Fruit fly (Drosophila melanogaster) whole organism, prepupa: ENCODE measurements around the gene frc.
A peak's percentile ranks its signal among the peaks of the same experiment; 100 is the strongest.

Experiments
- CG10631 ChIP-seq: fragments of 200-800 bp; sonication (Bioruptor generic); optimal IDR thresholded peaks from 2 replicates; lab custom pipeline; 2016; ENCODE audit warnings: missing biosample characterization, missing genetic modification characterization
- CG15336 ChIP-seq: fragments of 200-800 bp; sonication (Bioruptor generic); IDR thresholded peaks from 2 replicates; pipeline ENCODE4 v1.3.6; 2022; ENCODE audit warnings: missing biosample characterization, missing genetic modification characterization
- CG3032 ChIP-seq: fragments of 200-800 bp; optimal IDR thresholded peaks from 2 replicates; lab custom pipeline; 2019; ENCODE audit warnings: missing biosample characterization, mild to moderate bottlenecking, missing genetic modification characterization, moderate library complexity
- CG6808 ChIP-seq: fragments of 200-800 bp; sonication (Bioruptor generic); optimal IDR thresholded peaks from 3 replicates; lab custom pipeline; 2017; ENCODE audit warnings: missing biosample characterization, missing genetic modification characterization, mild to moderate bottlenecking, moderate library complexity, missing genetic modification reagents
- CG7368 ChIP-seq: fragments of 200-800 bp; sonication (Bioruptor generic); optimal IDR thresholded peaks from 3 replicates; lab custom pipeline; 2016; ENCODE audit warnings: missing biosample characterization, missing genetic modification characterization
- CG8119 ChIP-seq: fragments of 200-800 bp; sonication (Bioruptor generic); IDR thresholded peaks from 3 replicates; pipeline ENCODE4 v1.3.6; 2022; ENCODE audit warnings: missing biosample characterization, missing genetic modification characterization
- CG8319 ChIP-seq: fragments of 200-800 bp; sonication (Bioruptor generic); optimal IDR thresholded peaks from 3 replicates; lab custom pipeline; 2016; ENCODE audit warnings: missing biosample characterization, missing genetic modification characterization
- CG8632 ChIP-seq: fragments of 200-800 bp; sonication (Bioruptor generic); optimal IDR thresholded peaks from 3 replicates; lab custom pipeline; 2016; ENCODE audit warnings: missing biosample characterization, missing genetic modification characterization
- Eip78C ChIP-seq: fragments of 200-800 bp; sonication (Bioruptor generic); peaks from one replicate; lab custom pipeline; 2016; ENCODE audit warnings: missing biosample characterization, missing genetic modification characterization
- Eip93F ChIP-seq: fragments of 200-800 bp; sonication (Bioruptor generic); optimal IDR thresholded peaks from 2 replicates; lab custom pipeline; 2016; ENCODE audit warnings: missing biosample characterization, mild to moderate bottlenecking, missing genetic modification characterization
- Ets96B ChIP-seq: fragments of 200-800 bp; optimal IDR thresholded peaks from 2 replicates; lab custom pipeline; 2019; ENCODE audit warnings: missing biosample characterization, mild to moderate bottlenecking, missing genetic modification characterization, moderate library complexity
- Gug ChIP-seq: fragments of 200-800 bp; sonication (Bioruptor generic); IDR thresholded peaks from 2 replicates; pipeline ENCODE4 v1.3.6; 2022; ENCODE audit warnings: missing biosample characterization, missing genetic modification characterization
- Hr39 ChIP-seq: fragments of 200-800 bp; sonication (Bioruptor generic); optimal IDR thresholded peaks from 2 replicates; lab custom pipeline; 2016; ENCODE audit warnings: missing biosample characterization, missing genetic modification characterization
- Hr4 ChIP-seq: fragments of 200-800 bp; sonication (Bioruptor generic); optimal IDR thresholded peaks from 3 replicates; lab custom pipeline; 2016; ENCODE audit warnings: missing biosample characterization, missing genetic modification characterization
- Lpt ChIP-seq: fragments of 200-800 bp; sonication (Bioruptor generic); optimal IDR thresholded peaks from 3 replicates; lab custom pipeline; 2016; ENCODE audit warnings: missing biosample characterization, missing genetic modification characterization
- Met ChIP-seq: fragments of 200-800 bp; sonication (Bioruptor generic); optimal IDR thresholded peaks from 3 replicates; lab custom pipeline; 2016; ENCODE audit warnings: missing biosample characterization, missing genetic modification characterization
- OdsH ChIP-seq: fragments of 200-800 bp; sonication (Bioruptor generic); optimal IDR thresholded peaks from 3 replicates; lab custom pipeline; 2016; ENCODE audit warnings: missing biosample characterization, missing genetic modification characterization
- Smox ChIP-seq: fragments of 200-800 bp; sonication (Bioruptor generic); optimal IDR thresholded peaks from 3 replicates; lab custom pipeline; 2016; ENCODE audit warnings: missing biosample characterization, missing genetic modification characterization
- Sox14 ChIP-seq: fragments of 200-800 bp; sonication (Bioruptor generic); optimal IDR thresholded peaks from 3 replicates; lab custom pipeline; 2016; ENCODE audit warnings: missing biosample characterization, missing genetic modification characterization
- acj6 ChIP-seq: fragments of 200-800 bp; sonication (Bioruptor generic); optimal IDR thresholded peaks from 3 replicates; lab custom pipeline; 2016; ENCODE audit warnings: missing biosample characterization, missing genetic modification characterization
- cyc ChIP-seq: fragments of 200-800 bp; sonication (Bioruptor generic); optimal IDR thresholded peaks from 3 replicates; lab custom pipeline; 2016; ENCODE audit warnings: missing biosample characterization, missing genetic modification characterization
- eg ChIP-seq: fragments of 200-800 bp; sonication (Bioruptor generic); IDR thresholded peaks from 3 replicates; pipeline ENCODE4 v1.3.6; 2022; ENCODE audit warnings: missing biosample characterization, missing genetic modification characterization
- esn ChIP-seq: fragments of 200-800 bp; sonication (Bioruptor generic); optimal IDR thresholded peaks from 2 replicates; lab custom pipeline; 2016; ENCODE audit warnings: missing biosample characterization, mild to moderate bottlenecking, missing genetic modification characterization, moderate library complexity
- fkh ChIP-seq: fragments of 200-800 bp; sonication (Bioruptor generic); optimal IDR thresholded peaks from 3 replicates; lab custom pipeline; 2017; ENCODE audit warnings: missing biosample characterization, mild to moderate bottlenecking, missing genetic modification characterization, moderate library complexity
- lz ChIP-seq: fragments of 200-800 bp; sonication (Bioruptor generic); optimal IDR thresholded peaks from 3 replicates; lab custom pipeline; 2016; ENCODE audit warnings: missing biosample characterization, missing genetic modification characterization
- net ChIP-seq: fragments of 200-800 bp; sonication (Bioruptor generic); optimal IDR thresholded peaks from 3 replicates; lab custom pipeline; 2016; ENCODE audit warnings: missing biosample characterization, missing genetic modification characterization
- svp ChIP-seq: fragments of 200-800 bp; sonication (Bioruptor generic); peaks from one replicate; lab custom pipeline; 2016; ENCODE audit warnings: missing biosample characterization, missing genetic modification characterization
- topi ChIP-seq: fragments of 200-800 bp; sonication (Bioruptor generic); optimal IDR thresholded peaks from 3 replicates; lab custom pipeline; 2016; ENCODE audit warnings: missing biosample characterization, missing genetic modification characterization
- vri ChIP-seq: fragments of 200-800 bp; sonication (Bioruptor generic); optimal IDR thresholded peaks from 3 replicates; lab custom pipeline; 2016; ENCODE audit warnings: missing biosample characterization, mild to moderate bottlenecking, missing genetic modification characterization

The frc gene

DNA sequence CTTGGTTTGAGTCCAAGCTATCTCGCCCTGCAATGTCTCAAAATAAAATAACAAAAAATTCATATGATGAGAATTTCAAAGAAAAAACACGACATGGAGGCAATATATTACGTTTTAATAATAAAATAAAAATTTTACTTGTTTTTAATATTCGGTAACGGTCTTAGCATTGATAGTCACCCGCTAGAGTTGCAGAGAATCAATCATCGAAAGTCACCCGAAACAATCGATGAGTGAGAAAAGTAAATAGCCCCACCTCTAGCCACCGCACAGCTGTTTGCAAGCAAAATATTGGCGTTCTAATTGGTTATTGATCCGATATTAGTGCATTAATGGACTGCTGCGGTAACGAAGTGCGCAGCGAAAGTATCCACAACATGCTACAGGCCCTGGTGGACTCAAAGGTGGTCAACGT is 43.0 kb upstream of the frc start, which contains the start of gene CG34250:
Gene CG34250 (plus strand): TSS at position 244 of the 415 bp plus-strand sequence.
- TF ChIP-seq Sox14 (GFP tag; lab: Kevin White, UChicago): peak; percentile 25
- no peak for TF ChIP-seq CG7368 (GFP tag; lab: Kevin White, UChicago)
- peak; percentile 5 for TF ChIP-seq Hr39 (GFP tag; lab: Kevin White, UChicago)
- no peak for TF ChIP-seq net
- TF ChIP-seq Hr4 (GFP tag; lab: Kevin White, UChicago): peak; percentile 33
- TF ChIP-seq lz (GFP tag; lab: Kevin White, UChicago): peak; percentile 39
- peak; percentile 28 for TF ChIP-seq cyc (GFP tag; lab: Kevin White, UChicago)
- TF ChIP-seq Lpt (GFP tag; lab: Kevin White, UChicago): no peak
- TF ChIP-seq CG8632 (GFP tag; lab: Kevin White, UChicago): no peak
- TF ChIP-seq Eip93F (GFP tag; lab: Kevin White, UChicago): peak; percentile 34
- peak; percentile 29 for TF ChIP-seq topi
- TF ChIP-seq Smox (GFP tag; lab: Kevin White, UChicago): no peak
- peak; percentile 36 for TF ChIP-seq esn
- peak; percentile 25 for TF ChIP-seq CG10631 (GFP tag; lab: Kevin White, UChicago)
- TF ChIP-seq CG3032 (tag; lab: Kevin White, UChicago): peak; percentile 19
- peak; percentile 9 for TF ChIP-seq acj6 (GFP tag; lab: Kevin White, UChicago)
- TF ChIP-seq vri (GFP tag; lab: Kevin White, UChicago): peak; percentile 35
- TF ChIP-seq fkh (GFP tag; lab: Kevin White, UChicago): peak; percentile 93
- peak; percentile 79 for TF ChIP-seq Eip78C (GFP tag; lab: Kevin White, UChicago)
- peak; percentile 15 for TF ChIP-seq Ets96B (tag; lab: Kevin White, UChicago)
- TF ChIP-seq, all 60 proteins: peak for 15

dm6 chr3L:17474711-17475451 is 41.9 kb upstream of the frc start, which contains the start of the genes UQCR-Q and CG46525:
Gene UQCR-Q (plus strand): TSS chr3L:17474761.
Gene CG46525 (plus strand): TSS chr3L:17475220.
- TF ChIP-seq CG8119 (no peak), vri (GFP tag; lab: Kevin White, UChicago) (peak; percentile 83)

dm6 chr3L:17473889-17474288 is 40.9 kb upstream of the frc start:
- no peak for TF ChIP-seq Lpt (GFP tag; lab: Kevin White, UChicago)
- TF ChIP-seq, all 60 proteins: peak for 0

dm6 chr3L:17470110-17470509 is 37.1 kb upstream of the frc start, which contains the start of gene SecCl:
Gene SecCl (plus strand): TSS chr3L:17470127.
- TF ChIP-seq CG6808 (GFP tag; lab: Kevin White, UChicago): no peak
- no peak for TF ChIP-seq svp (GFP tag; lab: Kevin White, UChicago)
- no peak for TF ChIP-seq CG7368 (GFP tag; lab: Kevin White, UChicago)
- no peak for TF ChIP-seq CG8319 (GFP tag; lab: Kevin White, UChicago)
- TF ChIP-seq CG15336 (GFP tag; lab: Robert Waterston, UW): no peak
- TF ChIP-seq eg (GFP tag; lab: Robert Waterston, UW): 0 out of 3 replicates have a peak, but pooled peaks have one; percentile 16
- TF ChIP-seq Met: no peak
- TF ChIP-seq fkh (GFP tag; lab: Kevin White, UChicago): peak; percentile 12
- TF ChIP-seq, all 60 proteins: peak for 2

dm6 chr3L:17465804-17466203 is 32.8 kb upstream of the frc start, which contains the start of gene QIL1:
Gene QIL1 (plus strand): TSS chr3L:17465945.
- no peak for TF ChIP-seq Gug
- peak; percentile 55 for TF ChIP-seq Eip78C (GFP tag; lab: Kevin White, UChicago)

DNA sequence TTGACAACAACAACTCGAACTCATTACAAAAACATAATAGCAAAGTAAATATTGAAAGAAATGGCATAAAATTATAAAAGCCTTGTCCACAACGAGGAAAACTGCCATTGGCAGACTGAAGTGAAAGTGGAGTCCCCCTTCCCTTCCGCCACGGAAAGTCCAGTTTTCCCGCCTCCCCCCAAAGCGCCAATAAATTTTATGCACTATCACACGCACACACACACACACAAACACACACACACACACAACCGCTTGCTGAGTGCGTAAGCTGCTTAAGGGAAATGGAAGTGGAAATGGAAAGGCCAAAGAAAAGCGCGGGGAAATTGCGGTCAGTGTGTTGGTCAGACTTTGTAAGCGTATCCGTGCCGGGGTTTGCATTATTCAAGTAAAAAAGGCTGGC is 29.5 kb upstream of the frc start:
- TF ChIP-seq OdsH (GFP tag; lab: Kevin White, UChicago): no peak
- no peak for TF ChIP-seq CG15336 (GFP tag; lab: Robert Waterston, UW)
